Worm (Caenorhabditis elegans): ENCODE results near the gene slc-17.1.

Gene slc-17.1

DNA sequence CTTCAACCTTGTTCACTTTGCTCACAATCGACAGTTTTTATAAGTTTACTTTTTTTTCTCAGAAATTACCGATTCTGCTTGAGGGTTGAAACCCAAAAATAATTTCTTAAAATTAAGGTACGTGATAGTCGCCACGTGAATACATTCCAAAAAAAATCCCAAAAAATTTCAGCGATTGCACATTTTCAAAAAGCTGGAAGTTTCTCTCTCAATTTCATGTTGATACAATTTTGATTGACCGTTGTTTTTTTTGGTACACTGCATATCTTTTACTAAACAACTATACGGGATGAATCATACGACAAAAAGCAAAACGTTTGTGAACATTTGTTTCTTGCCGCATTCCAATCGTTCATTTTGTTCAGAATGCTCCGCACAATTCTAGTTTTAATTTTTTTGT is 26.3 kb downstream of the slc-17.1 start, which contains the start of gene C36E6.8:
TSS of gene C36E6.8 (plus strand) at position 301 of the 400 bp plus-strand sequence.
- TF ChIP-seq Y95B8A.8 (GFP tag; IDR thresholded peaks at IDR 0.05) (no peak), athp-1 (tag; optimal IDR thresholded peaks at IDR 0.05) (no peak), chd-7 (tag; optimal IDR thresholded peaks at IDR 0.05) (no peak), F39B2.1 (GFP tag; IDR thresholded peaks at IDR 0.05) (no peak), ztf-22 (GFP tag; optimal IDR thresholded peaks at IDR 0.05) (no peak), F49E8.2 (tag; optimal IDR thresholded peaks at IDR 0.05; ENCODE audit: insufficient read depth) (no peak), nhr-120 (GFP tag; IDR thresholded peaks at IDR 0.05) (no peak), ztf-3 (GFP tag; optimal IDR thresholded peaks at IDR 0.05) (no peak), B0019.2 (GFP tag; conservative IDR thresholded peaks at IDR 0.05) (no peak), hsf-1 (GFP tag; IDR thresholded peaks at IDR 0.05) (no peak), madf-3 (GFP tag; IDR thresholded peaks at IDR 0.05) (no peak), K12H6.12 (tag; optimal IDR thresholded peaks at IDR 0.05) (no peak), nfyb-1 (GFP tag; IDR thresholded peaks at IDR 0.05) (no peak), madf-6 (GFP tag; IDR thresholded peaks at IDR 0.05) (no peak), attf-3 (GFP tag; conservative IDR thresholded peaks at IDR 0.05) (no peak)

DNA sequence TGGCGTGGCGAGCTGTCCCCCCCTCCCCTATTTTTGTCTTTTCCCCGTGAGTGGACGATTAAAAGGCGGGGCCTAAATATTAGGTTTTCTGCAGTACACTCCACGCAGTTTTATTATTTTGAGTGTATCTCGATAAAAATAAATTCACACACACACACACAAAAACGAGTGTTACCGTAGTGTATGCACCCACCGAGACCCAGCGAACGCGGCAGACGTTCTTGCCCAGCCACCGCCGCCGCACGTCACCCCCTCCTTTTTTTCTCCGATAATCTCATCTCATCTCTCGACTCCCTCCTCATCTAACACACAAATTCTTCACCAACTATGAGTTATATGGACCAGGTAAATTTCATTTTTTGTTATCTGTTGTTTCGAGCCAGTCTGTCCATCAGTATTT is 30.5 kb downstream of the slc-17.1 start, which contains the start of gene fubl-3:
TSS of gene fubl-3 (plus strand) at position 212 of the 400 bp plus-strand sequence.
- no peak for TF ChIP-seq akir-1 (GFP tag; optimal IDR thresholded peaks at IDR 0.05)
- no peak for TF ChIP-seq snpc-3.4 (tag; optimal IDR thresholded peaks at IDR 0.05)
- no peak for TF ChIP-seq mxl-1 (tag; optimal IDR thresholded peaks at IDR 0.05)
- peak; percentile 13 for TF ChIP-seq nhr-80 (tag; optimal IDR thresholded peaks at IDR 0.05)
- TF ChIP-seq nfya-1 (tag; optimal IDR thresholded peaks at IDR 0.05; ENCODE audit: borderline replicate concordance, insufficient read depth) = no peak
- TF ChIP-seq mes-4 (tag; optimal IDR thresholded peaks at IDR 0.05) = no peak
- TF ChIP-seq F52B5.7 (tag; optimal IDR thresholded peaks at IDR 0.05) = no peak
- no peak for TF ChIP-seq snpc-1.1 (tag; optimal IDR thresholded peaks at IDR 0.05; ENCODE audit: insufficient read depth)
- TF ChIP-seq ccch-3 (GFP tag; optimal IDR thresholded peaks at IDR 0.05) = no peak
- TF ChIP-seq hlh-12 (tag; optimal IDR thresholded peaks at IDR 0.05) = no peak
- no peak for TF ChIP-seq T07F8.4 (tag; optimal IDR thresholded peaks at IDR 0.05)
- no peak for TF ChIP-seq ztf-26 (tag; optimal IDR thresholded peaks at IDR 0.05)
- TF ChIP-seq hmg-1.2 (GFP tag; IDR thresholded peaks at IDR 0.05) = peak; percentile 33; the same call in 1 of the 2 replicates
- peak; percentile 17 for TF ChIP-seq snpc-4 (GFP tag; optimal IDR thresholded peaks at IDR 0.05)
- TF ChIP-seq snpc-4 (tag; optimal IDR thresholded peaks at IDR 0.05) = peak in 2 of 4 experiments; percentile 66 to 77
- TF ChIP-seq zfh-2 (GFP tag; conservative IDR thresholded peaks at IDR 0.05) = no peak
- no peak for TF ChIP-seq ztf-6 (GFP tag; IDR thresholded peaks at IDR 0.05)
- no peak for TF ChIP-seq pbrm-1 (GFP tag; IDR thresholded peaks at IDR 0.05)
- TF ChIP-seq nhr-120 (GFP tag; IDR thresholded peaks at IDR 0.05) = no peak
- no peak for TF ChIP-seq Y79H2A.3 (GFP tag; conservative IDR thresholded peaks at IDR 0.05)
- no peak for TF ChIP-seq F39B2.1 (GFP tag; IDR thresholded peaks at IDR 0.05)
- TF ChIP-seq F33H1.4 (GFP tag; IDR thresholded peaks at IDR 0.05) = peak; percentile 31; the same call in 1 of the 2 replicates
- TF ChIP-seq ceh-27 (GFP tag; optimal IDR thresholded peaks at IDR 0.05) = no peak
- no peak for TF ChIP-seq somi-1 (GFP tag; optimal IDR thresholded peaks at IDR 0.05)
- no peak for TF ChIP-seq B0035.1 (tag; optimal IDR thresholded peaks at IDR 0.05)
- no peak for TF ChIP-seq nhr-90 (tag; optimal IDR thresholded peaks at IDR 0.05)
- no peak for TF ChIP-seq lin-54 (GFP tag; optimal IDR thresholded peaks at IDR 0.05)
- no peak for TF ChIP-seq rpc-1 (optimal IDR thresholded peaks at IDR 0.05)
- no peak for TF ChIP-seq rpc-1 (tag; optimal IDR thresholded peaks at IDR 0.05)
- no peak for TF ChIP-seq bed-2 (GFP tag; IDR thresholded peaks at IDR 0.05)
- no peak for TF ChIP-seq pha-4 (tag; optimal IDR thresholded peaks at IDR 0.05)
- TF ChIP-seq attf-3 (GFP tag; conservative IDR thresholded peaks at IDR 0.05) = no peak
- TF ChIP-seq xnd-1 (tag; optimal IDR thresholded peaks at IDR 0.05) = no peak
- TF ChIP-seq ztf-28 (GFP tag; IDR thresholded peaks at IDR 0.05) = no peak
- no peak for TF ChIP-seq ceh-58 (GFP tag; IDR thresholded peaks at IDR 0.05)
- TF ChIP-seq F23B12.7 (tag; optimal IDR thresholded peaks at IDR 0.05; ENCODE audit: insufficient read depth) = no peak

Measured in whole organism, young adult.